Fruit fly (Drosophila melanogaster) whole organism, embryonic: ENCODE results near the gene ETHR.

Source experiments
- Aef1 ChIP-seq: fragments of 200-800 bp; sonication (Bioruptor generic); IDR thresholded peaks from 3 replicates; pipeline ENCODE4 v1.3.6; 2022; ENCODE audit warnings: missing biosample characterization, missing genetic modification characterization
- BEAF-32 ChIP-seq: fragments of 200-800 bp; sonication (Bioruptor generic); optimal IDR thresholded peaks from 3 replicates; lab custom pipeline; 2017; ENCODE audit warnings: missing biosample characterization, missing genetic modification characterization, mild to moderate bottlenecking, moderate library complexity, missing genetic modification reagents
- CG11247 ChIP-seq: fragments of 200-800 bp; sonication (Bioruptor generic); IDR thresholded peaks from 2 replicates; pipeline ENCODE4 v1.3.6; 2022; ENCODE audit warnings: missing biosample characterization, missing genetic modification characterization
- CG11504 ChIP-seq: fragments of 200-800 bp; sonication (Bioruptor generic); optimal IDR thresholded peaks from 3 replicates; lab custom pipeline; 2019; ENCODE audit warnings: missing biosample characterization, mild to moderate bottlenecking, missing genetic modification characterization, moderate library complexity
- CG12659 ChIP-seq: fragments of 200-800 bp; sonication (Bioruptor generic); optimal IDR thresholded peaks from 3 replicates; lab custom pipeline; 2017; ENCODE audit warnings: mild to moderate bottlenecking, missing biosample characterization, missing genetic modification reagents, missing genetic modification characterization
- CG1647 ChIP-seq: fragments of 200-800 bp; sonication (Bioruptor generic); optimal IDR thresholded peaks from 3 replicates; lab custom pipeline; 2016; ENCODE audit warnings: missing biosample characterization, missing genetic modification characterization
- CG16813 ChIP-seq: fragments of 200-800 bp; sonication (Bioruptor generic); IDR thresholded peaks from 3 replicates; pipeline ENCODE4 v1.3.6; 2022; ENCODE audit warnings: missing biosample characterization, missing genetic modification characterization; ENCODE audit not compliant: partially characterized antibody
- CG17568 ChIP-seq: fragments of 200-800 bp; sonication (Bioruptor generic); optimal IDR thresholded peaks from 2 replicates; lab custom pipeline; 2018; ENCODE audit warnings: missing biosample characterization, mild to moderate bottlenecking, missing genetic modification characterization, moderate library complexity
- CG18599 ChIP-seq: fragments of 200-800 bp; sonication (Bioruptor generic); optimal IDR thresholded peaks from 3 replicates; lab custom pipeline; 2017; ENCODE audit warnings: missing biosample characterization, missing genetic modification characterization, mild to moderate bottlenecking, moderate library complexity, missing genetic modification reagents
- CG2129 ChIP-seq: fragments of 200-800 bp; sonication (Bioruptor generic); IDR thresholded peaks from 2 replicates; pipeline ENCODE4 v1.3.6; 2022; ENCODE audit warnings: missing biosample characterization, missing genetic modification characterization; ENCODE audit not compliant: partially characterized antibody
- CG34224 ChIP-seq: fragments of 200-800 bp; sonication (Bioruptor generic); IDR thresholded peaks from 3 replicates; pipeline ENCODE4 v1.3.6; 2022; ENCODE audit warnings: missing biosample characterization, missing genetic modification characterization; ENCODE audit not compliant: partially characterized antibody
- CG42726 ChIP-seq: fragments of 200-800 bp; sonication (Bioruptor generic); IDR thresholded peaks from 2 replicates; pipeline ENCODE4 v1.3.6; 2022; ENCODE audit warnings: missing biosample characterization, missing genetic modification characterization; ENCODE audit not compliant: partially characterized antibody
- CG4328 ChIP-seq: fragments of 200-800 bp; sonication (Bioruptor generic); optimal IDR thresholded peaks from 3 replicates; lab custom pipeline; 2017; ENCODE audit warnings: missing biosample characterization, missing genetic modification reagents, missing genetic modification characterization
- CG7357 ChIP-seq: fragments of 200-800 bp; sonication (Bioruptor generic); IDR thresholded peaks from 3 replicates; pipeline ENCODE4 v1.3.6; 2022; ENCODE audit warnings: missing biosample characterization, missing genetic modification characterization
- CG8281 ChIP-seq: fragments of 200-800 bp; sonication (Bioruptor generic); optimal IDR thresholded peaks from 2 replicates; lab custom pipeline; 2018; ENCODE audit warnings: missing biosample characterization, mild to moderate bottlenecking, missing genetic modification characterization, moderate library complexity
- CG8290 ChIP-seq, 3 experiments: fragments of 200-800 bp; sonication (Bioruptor generic); optimal IDR thresholded peaks; 2 replicates each; lab custom pipeline; 2016 to 2019; ENCODE audit warnings: missing biosample characterization in 3 of 3, missing genetic modification characterization in 3 of 3, mild to moderate bottlenecking in 2 of 3, moderate library complexity in 1 of 3
- CG8478 ChIP-seq: fragments of >200 bp; optimal IDR thresholded peaks from 2 replicates; lab custom pipeline; 2018
- CG8924 ChIP-seq: fragments of 200-800 bp; optimal IDR thresholded peaks from 3 replicates; lab custom pipeline; 2019; ENCODE audit warnings: missing biosample characterization, mild to moderate bottlenecking, missing genetic modification characterization, moderate library complexity
- Dfd ChIP-seq, 2 experiments: fragments of >200 bp; optimal IDR thresholded peaks; 2 replicates each; lab custom pipeline; 2017; ENCODE audit warnings: missing biosample characterization in 2 of 2, missing genetic modification characterization in 2 of 2
- Drgx ChIP-seq: fragments of 200-800 bp; sonication (Bioruptor generic); IDR thresholded peaks from 2 replicates; pipeline ENCODE4 v1.3.6; 2022; ENCODE audit warnings: missing biosample characterization, missing genetic modification characterization
- Ets65A ChIP-seq: fragments of 200-800 bp; sonication (Bioruptor generic); peaks from one replicate; lab custom pipeline; 2016; ENCODE audit warnings: missing biosample characterization, missing genetic modification characterization
- Ets97D ChIP-seq: fragments of 200-800 bp; sonication (Bioruptor generic); optimal IDR thresholded peaks from 3 replicates; lab custom pipeline; 2016; ENCODE audit warnings: missing biosample characterization, missing genetic modification characterization
- HLH4C ChIP-seq: fragments of 200-800 bp; sonication (Bioruptor generic); IDR thresholded peaks from 3 replicates; pipeline ENCODE4 v1.3.6; 2022; ENCODE audit warnings: missing biosample characterization, missing genetic modification characterization; ENCODE audit not compliant: partially characterized antibody
- Hr51 ChIP-seq, 2 experiments: fragments of 200-800 bp; sonication (Bioruptor generic); optimal IDR thresholded peaks; 2 replicates in 1 of 2; 3 replicates in 1 of 2; lab custom pipeline; 2016 to 2018; ENCODE audit warnings: missing biosample characterization in 2 of 2, missing genetic modification characterization in 2 of 2, mild to moderate bottlenecking in 1 of 2, moderate library complexity in 1 of 2
- Hsf ChIP-seq: fragments of 200-800 bp; sonication (Bioruptor generic); optimal IDR thresholded peaks from 3 replicates; lab custom pipeline; 2016; ENCODE audit warnings: missing biosample characterization, missing genetic modification characterization
- Lpt ChIP-seq: fragments of >200 bp; optimal IDR thresholded peaks from 2 replicates; lab custom pipeline; 2018; ENCODE audit warnings: missing biosample characterization, missing genetic modification characterization
- MBD-R2 ChIP-seq: fragments of 200-800 bp; sonication (Bioruptor generic); IDR thresholded peaks from 2 replicates; pipeline ENCODE4 v1.3.6; 2022; ENCODE audit warnings: missing biosample characterization, missing genetic modification characterization
- Med ChIP-seq: fragments of 200-800 bp; sonication (Bioruptor generic); peaks from one replicate; lab custom pipeline; 2016; ENCODE audit warnings: missing biosample characterization, missing genetic modification characterization, mild to moderate bottlenecking, inconsistent platforms, moderate library complexity
- Mrtf ChIP-seq: fragments of 200-800 bp; sonication (Bioruptor generic); IDR thresholded peaks from 3 replicates; pipeline ENCODE4 v1.3.6; 2022; ENCODE audit warnings: missing biosample characterization, missing genetic modification characterization
- NC2α ChIP-seq: fragments of 200-800 bp; sonication (Bioruptor generic); optimal IDR thresholded peaks from 2 replicates; lab custom pipeline; 2016; ENCODE audit warnings: missing biosample characterization, missing genetic modification characterization
- Neu2 ChIP-seq: fragments of 200-800 bp; sonication (Bioruptor generic); optimal IDR thresholded peaks from 3 replicates; lab custom pipeline; 2016; ENCODE audit warnings: missing biosample characterization, missing genetic modification characterization, borderline replicate concordance
- Trl ChIP-seq, 3 experiments: fragments of >200 bp in 2 of 3; fragments of 200-800 bp in 1 of 3; sonication (Bioruptor generic) in 1 of 3; optimal IDR thresholded peaks; 2 replicates in 1 of 3; 3 replicates in 2 of 3; lab custom pipeline; 2016 to 2017; ENCODE audit warnings: missing biosample characterization in 1 of 3, missing genetic modification characterization in 1 of 3
- Usf ChIP-seq: fragments of 200-800 bp; sonication (Bioruptor generic); optimal IDR thresholded peaks from 2 replicates; lab custom pipeline; 2017; ENCODE audit warnings: missing genotype, missing biosample characterization, missing genetic modification characterization
- Vsx1 ChIP-seq: fragments of 200-800 bp; sonication (Bioruptor generic); optimal IDR thresholded peaks from 2 replicates; lab custom pipeline; 2017; ENCODE audit warnings: missing biosample characterization, mild to moderate bottlenecking, missing genetic modification characterization, missing genetic modification reagents
- ara ChIP-seq: fragments of 200-800 bp; sonication (Bioruptor generic); IDR thresholded peaks from 2 replicates; pipeline ENCODE4 v1.3.6; 2022; ENCODE audit warnings: missing biosample characterization, missing genetic modification characterization
- ase ChIP-seq: fragments of 200-800 bp; sonication (Bioruptor generic); IDR thresholded peaks from 3 replicates; pipeline ENCODE4 v1.3.6; 2022; ENCODE audit warnings: missing biosample characterization, missing genetic modification characterization
- ato ChIP-seq: fragments of 200-800 bp; sonication (Bioruptor generic); IDR thresholded peaks from 2 replicates; pipeline ENCODE4 v1.3.6; 2022; ENCODE audit warnings: missing biosample characterization, missing genetic modification characterization; ENCODE audit not compliant: partially characterized antibody
- danr ChIP-seq: fragments of 200-800 bp; sonication (Bioruptor generic); IDR thresholded peaks from 2 replicates; pipeline ENCODE4 v1.3.6; 2022; ENCODE audit warnings: missing biosample characterization, missing genetic modification characterization
- ken ChIP-seq: fragments of 200-800 bp; sonication (Bioruptor generic); IDR thresholded peaks from 3 replicates; pipeline ENCODE4 v1.3.6; 2022; ENCODE audit warnings: missing biosample characterization, missing genetic modification characterization
- klu ChIP-seq: fragments of 200-800 bp; sonication (Bioruptor generic); IDR thresholded peaks from 2 replicates; pipeline ENCODE4 v1.3.6; 2022; ENCODE audit warnings: missing biosample characterization, missing genetic modification characterization
- nerfin-2 ChIP-seq: fragments of 200-800 bp; sonication (Bioruptor generic); IDR thresholded peaks from 2 replicates; pipeline ENCODE4 v1.3.6; 2022; ENCODE audit warnings: missing biosample characterization, missing genetic modification characterization; ENCODE audit not compliant: partially characterized antibody
- pan ChIP-seq, 4 experiments: fragments of >200 bp in 3 of 4; fragments of 200-800 bp in 1 of 4; sonication (Bioruptor generic) in 1 of 4; optimal IDR thresholded peaks in 3 of 4; IDR thresholded peaks in 1 of 4; 2 replicates each; pipeline versions ENCODE4 v1.3.6 to Lab custom; 2017 to 2022; ENCODE audit warnings: missing biosample characterization in 2 of 4, missing genetic modification characterization in 2 of 4, mixed read lengths in 1 of 4
- pzg ChIP-seq: fragments of 200-800 bp; sonication (Bioruptor generic); optimal IDR thresholded peaks from 3 replicates; lab custom pipeline; 2018; ENCODE audit warnings: missing biosample characterization, mild to moderate bottlenecking, missing genetic modification characterization, moderate library complexity
- scrt ChIP-seq: fragments of 200-800 bp; sonication (Bioruptor generic); optimal IDR thresholded peaks from 2 replicates; lab custom pipeline; 2018; ENCODE audit warnings: missing biosample characterization, mild to moderate bottlenecking, missing genetic modification characterization, moderate library complexity
- seq ChIP-seq: fragments of 200-800 bp; sonication (Bioruptor generic); IDR thresholded peaks from 2 replicates; pipeline ENCODE4 v1.3.6; 2022; ENCODE audit warnings: missing biosample characterization, missing genetic modification characterization
- slp2 ChIP-seq: fragments of 200-800 bp; sonication (Bioruptor generic); optimal IDR thresholded peaks from 2 replicates; lab custom pipeline; 2016; ENCODE audit warnings: missing biosample characterization, missing genetic modification characterization
- usp ChIP-seq: fragments of >200 bp; optimal IDR thresholded peaks from 2 replicates; lab custom pipeline; 2017; ENCODE audit warnings: missing biosample characterization, missing genetic modification characterization
- zen ChIP-seq: fragments of 200-800 bp; sonication (Bioruptor generic); optimal IDR thresholded peaks from 3 replicates; lab custom pipeline; 2018; ENCODE audit warnings: missing biosample characterization, mild to moderate bottlenecking, missing genetic modification characterization, moderate library complexity

The ETHR gene

dm6 chr3R:21214693-21215145, 32.1 kb upstream of the ETHR start, which contains the start of gene Ddrgk1 (continued):
- TF ChIP-seq CG17568 (GFP tag; lab: Kevin White, UChicago): no peak
- no peak for TF ChIP-seq CG8924 (tag; lab: Kevin White, UChicago)
- TF ChIP-seq CG16813: no peak
- TF ChIP-seq CG2129 (GFP tag; lab: Robert Waterston, UW): no peak
- peak; percentile 13 for TF ChIP-seq BEAF-32
- no peak for TF ChIP-seq seq
- no peak for TF ChIP-seq CG7357 (GFP tag; lab: Robert Waterston, UW)
- TF ChIP-seq CG4328 (GFP tag; lab: Kevin White, UChicago): no peak
- peak; percentile 39 for TF ChIP-seq Hsf
- TF ChIP-seq CG8281: no peak
- no peak for TF ChIP-seq Vsx1 (GFP tag; lab: Kevin White, UChicago)
- TF ChIP-seq Mrtf (GFP tag; lab: Robert Waterston, UW): no peak
- no peak for TF ChIP-seq Drgx (GFP tag; lab: Robert Waterston, UW)
- no peak for TF ChIP-seq HLH4C (GFP tag; lab: Robert Waterston, UW)
- no peak for TF ChIP-seq ase (GFP tag; lab: Robert Waterston, UW)
- TF ChIP-seq Hr51 (GFP tag; optimal IDR thresholded peaks at IDR 0.05; lab: Kevin White, UChicago): no peak
- TF ChIP-seq ara (GFP tag; lab: Robert Waterston, UW): no peak
- TF ChIP-seq CG34224 (GFP tag; lab: Robert Waterston, UW): no peak
- TF ChIP-seq CG11504: no peak
- TF ChIP-seq CG8290 (GFP tag; optimal IDR thresholded peaks at IDR 0.05; lab: Kevin White, UChicago): peak; percentile 67
- no peak for TF ChIP-seq CG8290 (tag; optimal IDR thresholded peaks at IDR 0.05; lab: Kevin White, UChicago)
- 0 out of 2 replicates have a peak, but pooled peaks have one; percentile 7 for TF ChIP-seq klu (GFP tag; lab: Robert Waterston, UW)

- TF ChIP-seq MBD-R2 (no peak), Aef1 (GFP tag; lab: Robert Waterston, UW) (no peak), Ets65A (GFP tag; lab: Kevin White, UChicago) (peak; percentile 73), nerfin-2 (GFP tag; lab: Robert Waterston, UW) (no peak), scrt (no peak), Med (GFP tag; lab: Kevin White, UChicago) (peak; percentile 65), CG42726 (0 out of 2 replicates have a peak, but pooled peaks have one; percentile 10), usp (GFP tag; lab: Kevin White, UChicago) (no peak), Ets97D (no peak)
Measured at dm6 chr3R:21215290-21215689, 31.5 kb upstream of the ETHR start.

- TF ChIP-seq danr (GFP tag; lab: Robert Waterston, UW): no peak
- no peak for TF ChIP-seq CG1647 (GFP tag; lab: Kevin White, UChicago)
- no peak for TF ChIP-seq Neu2 (GFP tag; lab: Kevin White, UChicago)
- no peak for TF ChIP-seq NC2α
- TF ChIP-seq ato (GFP tag; lab: Robert Waterston, UW): peak; percentile 93
- TF ChIP-seq zen (tag; lab: Kevin White, UChicago): peak; percentile 24
- TF ChIP-seq Usf (GFP tag; lab: Kevin White, UChicago): no peak
- TF ChIP-seq CG8281: no peak
- TF ChIP-seq pan (optimal IDR thresholded peaks at IDR 0.05; lab: Kevin White, UChicago): no peak
- peak in 1 of 2 experiments; percentile 44 for TF ChIP-seq pan (GFP tag; optimal IDR thresholded peaks at IDR 0.05 in 1 of 2, IDR thresholded peaks at IDR 0.05 in 1 of 2)
- TF ChIP-seq pzg: peak; percentile 82
- TF ChIP-seq CG12659 (GFP tag; lab: Kevin White, UChicago): peak; percentile 88
- no peak for TF ChIP-seq Dfd (GFP tag; optimal IDR thresholded peaks at IDR 0.05; lab: Kevin White, UChicago)
- no peak for TF ChIP-seq Trl (optimal IDR thresholded peaks at IDR 0.05; lab: Kevin White, UChicago)
- peak; percentile 53 for TF ChIP-seq Trl (GFP tag; optimal IDR thresholded peaks at IDR 0.05; lab: Kevin White, UChicago)
- no peak for TF ChIP-seq CG18599 (GFP tag; lab: Kevin White, UChicago)
- no peak for TF ChIP-seq Mrtf (GFP tag; lab: Robert Waterston, UW)
- TF ChIP-seq Lpt (GFP tag; lab: Kevin White, UChicago): no peak
- no peak for TF ChIP-seq CG8478 (lab: Kevin White, UChicago)
- peak; percentile 32 for TF ChIP-seq slp2 (GFP tag; lab: Kevin White, UChicago)
- TF ChIP-seq ken (GFP tag; lab: Robert Waterston, UW): no peak
- no peak for TF ChIP-seq klu (GFP tag; lab: Robert Waterston, UW)
- TF ChIP-seq CG11247 (GFP tag; lab: Robert Waterston, UW): no peak
Measured at dm6 chr3R:21218733-21219165, 28.1 kb upstream of the ETHR start, which contains the start of the genes Smyd5 and Oga. Smyd5 (minus strand) TSS chr3R:21218791. Oga (plus strand) TSS chr3R:21219077.
